Fruit fly (Drosophila melanogaster) whole organism, pupa: ENCODE measurements around the gene SelR.

Experiments
- CG14655 ChIP-seq: fragments of 200-800 bp; sonication (Bioruptor generic); optimal IDR thresholded peaks from 3 replicates; lab custom pipeline; 2017; ENCODE audit warnings: mild to moderate bottlenecking, missing biosample characterization, missing genetic modification reagents, missing genetic modification characterization
- CG15710 ChIP-seq: fragments of 200-800 bp; sonication (Bioruptor generic); optimal IDR thresholded peaks from 2 replicates; lab custom pipeline; 2018; ENCODE audit warnings: missing biosample characterization, mild to moderate bottlenecking, missing genetic modification characterization, moderate library complexity
- CG32121 ChIP-seq: fragments of 200-800 bp; sonication (Bioruptor generic); IDR thresholded peaks from 2 replicates; pipeline ENCODE4 v1.3.6; 2022; ENCODE audit warnings: missing biosample characterization, missing genetic modification characterization
- CG34367 ChIP-seq: fragments of 200-800 bp; sonication (Bioruptor generic); optimal IDR thresholded peaks from 2 replicates; lab custom pipeline; 2018; ENCODE audit warnings: missing biosample characterization, mild to moderate bottlenecking, missing genetic modification characterization
- CG4496 ChIP-seq: fragments of 200-800 bp; sonication (Bioruptor generic); IDR thresholded peaks from 3 replicates; pipeline ENCODE4 v1.3.6; 2022; ENCODE audit warnings: missing biosample characterization, missing genetic modification characterization
- CG8301 ChIP-seq: fragments of 200-800 bp; sonication (Bioruptor generic); optimal IDR thresholded peaks from 2 replicates; lab custom pipeline; 2018; ENCODE audit warnings: missing biosample characterization, mild to moderate bottlenecking, missing genetic modification characterization
- CG9948 ChIP-seq: fragments of 200-800 bp; sonication (Bioruptor generic); optimal IDR thresholded peaks from 2 replicates; lab custom pipeline; 2018; ENCODE audit warnings: missing biosample characterization, mild to moderate bottlenecking, missing genetic modification characterization, moderate library complexity
- Pif1B ChIP-seq: fragments of 200-800 bp; sonication (Bioruptor generic); optimal IDR thresholded peaks from 3 replicates; lab custom pipeline; 2016; ENCODE audit warnings: missing biosample characterization, missing genetic modification characterization
- Snoo ChIP-seq: fragments of 200-800 bp; sonication (Bioruptor generic); optimal IDR thresholded peaks from 3 replicates; lab custom pipeline; 2017; ENCODE audit warnings: missing biosample characterization, mild to moderate bottlenecking, missing genetic modification characterization, inconsistent platforms
- gl ChIP-seq: fragments of 200-800 bp; sonication (Bioruptor generic); optimal IDR thresholded peaks from 2 replicates; lab custom pipeline; 2018; ENCODE audit warnings: missing biosample characterization, mild to moderate bottlenecking, missing genetic modification characterization

dm6 chr3R:10872820-10873219, 4.4 kb upstream of the SelR start, which contains the start of gene CG4596:
- TF ChIP-seq CG8301: no peak
- TF ChIP-seq Pif1B: no peak
- no peak for TF ChIP-seq CG15710
- no peak for TF ChIP-seq CG4496 (GFP tag; lab: Robert Waterston, UW)
- TF ChIP-seq Snoo: no peak
- no peak for TF ChIP-seq CG9948
- TF ChIP-seq gl: no peak
- TF ChIP-seq CG34367 (tag; lab: Kevin White, UChicago): no peak
- no peak for TF ChIP-seq CG14655 (GFP tag; lab: Kevin White, UChicago)
- TF ChIP-seq CG32121: no peak
